Worm (Caenorhabditis elegans): ENCODE measurements around the gene F36F12.2.

- TF ChIP-seq ama-1 (optimal IDR thresholded peaks at IDR 0.05) (no peak), pax-1 (tag; optimal IDR thresholded peaks at IDR 0.05) (no peak), rnt-1 (tag; optimal IDR thresholded peaks at IDR 0.05) (no peak), lim-6 (tag; optimal IDR thresholded peaks at IDR 0.05) (no peak), ceh-14 (tag; optimal IDR thresholded peaks at IDR 0.05) (no peak), tbx-7 (tag; optimal IDR thresholded peaks at IDR 0.05) (no peak), dmd-4 (tag; optimal IDR thresholded peaks at IDR 0.05; ENCODE audit: borderline replicate concordance) (no peak), tbx-2 (tag; optimal IDR thresholded peaks at IDR 0.05) (no peak), fkh-6 (tag; optimal IDR thresholded peaks at IDR 0.05) (no peak), nfya-1 (tag; optimal IDR thresholded peaks at IDR 0.05) (no peak)
Measured at ce11 chrV:2135323-2135722, 40.2 kb upstream of the F36F12.2 start.

Measured in whole organism, late embryonic.